Fruit fly (Drosophila melanogaster): ENCODE measurements around the gene CG46244.

DNA sequence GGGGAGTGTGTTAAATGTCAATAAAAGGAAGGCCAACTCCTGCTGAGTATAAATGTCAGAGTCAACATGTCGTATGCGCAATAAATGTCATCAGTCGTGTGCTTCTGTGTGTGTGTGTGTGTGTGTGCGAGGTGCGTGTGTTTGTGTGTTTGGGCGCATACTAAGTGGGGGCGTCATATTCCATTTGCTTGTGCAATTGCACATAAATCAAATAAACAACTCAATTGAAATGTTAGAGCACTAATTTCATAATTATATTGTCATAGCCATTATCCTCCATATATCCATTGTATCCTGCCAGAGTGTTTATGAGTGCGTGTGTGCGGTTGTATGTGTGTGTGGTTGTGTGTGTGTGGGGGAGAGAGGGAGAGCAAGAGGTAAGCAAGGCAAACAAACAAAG, 12.3 kb upstream of the CG46244 start:
- TF ChIP-seq tj (GFP tag; optimal IDR thresholded peaks at IDR 0.05) (no peak), cnc (optimal IDR thresholded peaks at IDR 0.05) (no peak), Crg-1 (GFP tag; optimal IDR thresholded peaks at IDR 0.05) (no peak), CG7101 (tag; optimal IDR thresholded peaks at IDR 0.05) (no peak), CG7045 (GFP tag; optimal IDR thresholded peaks at IDR 0.05) (no peak), Mnt (GFP tag; optimal IDR thresholded peaks at IDR 0.05) (no peak), ovo (GFP tag; optimal IDR thresholded peaks at IDR 0.05) (no peak)

Measured in whole organism, adult.